Fruit fly (Drosophila melanogaster): ENCODE results near the gene CG7065.

- TF ChIP-seq CG8159 (tag; optimal IDR thresholded peaks at IDR 0.05) (no peak), CG13204 (GFP tag; optimal IDR thresholded peaks at IDR 0.05) (no peak), D1 (tag; optimal IDR thresholded peaks at IDR 0.05) (no peak), CG17806 (tag; optimal IDR thresholded peaks at IDR 0.05) (no peak), EcR (GFP tag; optimal IDR thresholded peaks at IDR 0.05) (no peak), CG12605 (GFP tag; IDR thresholded peaks at IDR 0.05) (no peak), CG32121 (GFP tag; IDR thresholded peaks at IDR 0.05) (no peak)
These were observed 12.1 kb upstream of the CG7065 start for dm6 chrX:9130243-9130642.

Data from whole organism, pupa.